Worm (Caenorhabditis elegans) whole organism, young adult: Measurements from ENCODE around the gene E02C12.12.

ENCODE experiments used
- C17E4.6 ChIP-seq: fragments of 200-800 bp; sonication (Bioruptor generic); IDR thresholded peaks from 2 replicates; pipeline ENCODE4 v1.3.6; 2022; ENCODE audit warnings: missing genetic modification reagents, missing genetic modification characterization, missing compliant biosample characterization
- T26A5.8 ChIP-seq: sonication (generic microtip); optimal IDR thresholded peaks from 2 replicates; lab custom pipeline; 2016; ENCODE audit warnings: missing genetic modification characterization, missing compliant biosample characterization
- ccch-3 ChIP-seq: fragments of 200-800 bp; sonication (Bioruptor generic); optimal IDR thresholded peaks from 2 replicates; lab custom pipeline; 2018; ENCODE audit warnings: mild to moderate bottlenecking, missing genetic modification characterization, missing compliant biosample characterization
- lag-1 ChIP-seq: fragments of 200-800 bp; sonication (Bioruptor generic); IDR thresholded peaks from 2 replicates; pipeline ENCODE4 v1.3.6; 2022; ENCODE audit warnings: missing genetic modification reagents, missing genetic modification characterization, missing compliant biosample characterization
- let-607 ChIP-seq, 2 experiments: fragments of 200-800 bp in 1 of 2; sonication (Bioruptor generic) in 1 of 2; sonication (generic microtip) in 1 of 2; optimal IDR thresholded peaks; 2 replicates each; lab custom pipeline; 2016 to 2018; ENCODE audit warnings: mild to moderate bottlenecking in 2 of 2, missing compliant biosample characterization in 2 of 2, missing genetic modification characterization in 2 of 2, moderate library complexity in 2 of 2, missing genotype in 1 of 2
- nfya-1 ChIP-seq: sonication (generic microtip); optimal IDR thresholded peaks from 2 replicates; lab custom pipeline; 2017; ENCODE audit warnings: antibody characterized with exemption, missing compliant biosample characterization, missing genetic modification characterization, borderline replicate concordance; ENCODE audit not compliant: insufficient read depth
- nfya-2 ChIP-seq: fragments of 200-800 bp; sonication (Bioruptor generic); IDR thresholded peaks from 2 replicates; pipeline ENCODE4 v1.3.6; 2022; ENCODE audit warnings: missing genetic modification reagents, missing genetic modification characterization, missing compliant biosample characterization
- nfyb-1 ChIP-seq: fragments of 200-800 bp; sonication (Bioruptor generic); IDR thresholded peaks from 2 replicates; pipeline ENCODE4 v1.3.6; 2022; ENCODE audit warnings: missing genetic modification reagents, missing genetic modification characterization, missing compliant biosample characterization
- unc-130 ChIP-seq: sonication (generic microtip); optimal IDR thresholded peaks from 2 replicates; lab custom pipeline; 2016; ENCODE audit warnings: missing genetic modification reagents, missing genetic modification characterization, missing compliant biosample characterization
- zim-3 ChIP-seq: sonication (generic microtip); optimal IDR thresholded peaks from 2 replicates; lab custom pipeline; 2017; ENCODE audit warnings: mild to moderate bottlenecking, missing genetic modification characterization, moderate library complexity, missing compliant biosample characterization
- ztf-25 ChIP-seq: fragments of 200-800 bp; sonication (Bioruptor generic); IDR thresholded peaks from 2 replicates; pipeline ENCODE4 v1.3.6; 2022; ENCODE audit warnings: missing genetic modification reagents, missing genetic modification characterization, missing compliant biosample characterization
- ztf-3 ChIP-seq: fragments of 200-800 bp; sonication (Bioruptor generic); optimal IDR thresholded peaks from 2 replicates; lab custom pipeline; 2018; ENCODE audit warnings: mild to moderate bottlenecking, missing genetic modification characterization, missing compliant biosample characterization

- TF ChIP-seq nfyb-1 (GFP tag; lab: Robert Waterston, UW) (no peak), ccch-3 (GFP tag; lab: Kevin White, UChicago) (no peak), zim-3 (tag; lab: Kevin White, UChicago) (no peak), nfya-1 (no peak), nfya-2 (GFP tag; lab: Robert Waterston, UW) (no peak), unc-130 (GFP tag; lab: Kevin White, UChicago) (no peak), let-607 (tag; optimal IDR thresholded peaks at IDR 0.05; lab: Kevin White, UChicago) (no peak), ztf-3 (GFP tag; lab: Kevin White, UChicago) (no peak), ztf-25 (no peak), lag-1 (GFP tag; lab: Robert Waterston, UW) (no peak), C17E4.6 (GFP tag; lab: Robert Waterston, UW) (no peak), T26A5.8 (tag; lab: Kevin White, UChicago) (no peak)
Measured at ce11 chrV:9394938-9395639, 13.0 kb upstream of the E02C12.12 start.
